Worm (Caenorhabditis elegans): ENCODE measurements around the gene kcc-1.

ce11 chrIV:7236248-7236772, 30.2 kb downstream of the kcc-1 start:
- TF ChIP-seq ceh-19 (GFP tag; optimal IDR thresholded peaks at IDR 0.05) = no peak
- TF ChIP-seq unc-3 (GFP tag; conservative IDR thresholded peaks at IDR 0.05) = no peak
- no peak for TF ChIP-seq unc-3 (tag; optimal IDR thresholded peaks at IDR 0.05)
- no peak for TF ChIP-seq ceh-30 (tag; optimal IDR thresholded peaks at IDR 0.05)
- TF ChIP-seq ceh-2 (tag; optimal IDR thresholded peaks at IDR 0.05) = no peak
- no peak for TF ChIP-seq ref-2 (tag; optimal IDR thresholded peaks at IDR 0.05)
- no peak for TF ChIP-seq nhr-11 (tag; optimal IDR thresholded peaks at IDR 0.05)
- TF ChIP-seq mec-3 (tag; optimal IDR thresholded peaks at IDR 0.05; ENCODE audit: borderline replicate concordance) = no peak

Measured in whole organism, late embryonic.